Worm (Caenorhabditis elegans) whole organism, L4 larva: ENCODE data around the gene T27D12.1.

ENCODE experiments used
- ceh-82 ChIP-seq: sonication (generic microtip); optimal IDR thresholded peaks from 2 replicates; lab custom pipeline; 2017; ENCODE audit warnings: missing biosample characterization, missing genetic modification characterization
- lin-1 ChIP-seq: fragments of 200-800 bp; sonication (Bioruptor generic); IDR thresholded peaks from 2 replicates; pipeline ENCODE4 v1.3.6; 2022; ENCODE audit warnings: missing genetic modification reagents, missing genetic modification characterization, missing compliant biosample characterization
- lin-15B ChIP-seq: fragments of 150-350 bp; sonication (generic microtip); optimal IDR thresholded peaks from 3 replicates; lab custom pipeline; 2014; ENCODE audit warnings: missing biosample characterization, missing genetic modification characterization
- lir-3 ChIP-seq: sonication (generic microtip); optimal IDR thresholded peaks from 2 replicates; lab custom pipeline; 2016; ENCODE audit warnings: mild to moderate bottlenecking, missing genetic modification characterization, missing compliant biosample characterization
- lsy-2 ChIP-seq, 2 experiments: fragments of 150-350 bp in 1 of 2; sonication (generic microtip) in 1 of 2; optimal IDR thresholded peaks; 2 replicates each; lab custom pipeline; 2014 to 2017; ENCODE audit warnings: missing biosample characterization in 2 of 2, missing genetic modification characterization in 2 of 2
- pha-4 ChIP-seq, 2 experiments: fragments of 150-350 bp in 1 of 2; fragments of 200-800 bp in 1 of 2; sonication (Bioruptor generic) in 1 of 2; IDR thresholded peaks in 1 of 2; optimal IDR thresholded peaks in 1 of 2; 2 replicates each; pipeline versions ENCODE4 v1.3.6 to Lab custom; 2014 to 2022; ENCODE audit warnings: missing genetic modification characterization in 2 of 2, missing genetic modification reagents in 2 of 2, missing biosample characterization in 1 of 2, missing compliant biosample characterization in 1 of 2
- zip-11 ChIP-seq: fragments of 200-800 bp; sonication (Bioruptor generic); IDR thresholded peaks from 2 replicates; pipeline ENCODE4 v1.3.6; 2022; ENCODE audit warnings: missing genetic modification characterization, missing compliant biosample characterization

DNA sequence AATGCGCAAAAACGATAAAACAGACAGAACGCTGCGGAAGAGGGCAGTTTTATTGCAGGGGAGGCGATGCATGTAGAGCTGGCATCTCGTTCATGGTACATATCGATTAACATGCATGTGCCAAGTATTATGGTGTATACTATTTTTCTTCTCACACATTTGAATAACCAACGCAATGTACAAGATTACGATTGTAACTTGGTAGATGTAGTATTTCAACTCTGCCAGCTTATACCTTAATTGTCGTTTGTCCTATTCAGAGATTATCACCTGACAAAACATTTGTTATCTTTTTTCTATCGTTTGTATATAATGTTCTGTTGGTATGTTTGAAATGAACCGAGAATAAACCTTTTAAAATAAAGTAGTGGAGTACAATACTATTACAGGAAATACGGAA lies 12.5 kb upstream of the T27D12.1 start, which contains the start of gene pes-5:
- TF ChIP-seq lin-15B (tag; lab: Kevin White, UChicago) = no peak
- no peak for TF ChIP-seq zip-11 (GFP tag; lab: Robert Waterston, UW)
- TF ChIP-seq pha-4 (GFP tag; IDR thresholded peaks at IDR 0.05; lab: Robert Waterston, UW) = no peak
- no peak for TF ChIP-seq pha-4 (tag; optimal IDR thresholded peaks at IDR 0.05; lab: Kevin White, UChicago)
- TF ChIP-seq ceh-82 (tag; lab: Kevin White, UChicago) = no peak
- TF ChIP-seq lsy-2 (tag; optimal IDR thresholded peaks at IDR 0.05; lab: Kevin White, UChicago) = no peak
- no peak for TF ChIP-seq lin-1 (GFP tag; lab: Robert Waterston, UW)
- no peak for TF ChIP-seq lir-3 (tag; lab: Kevin White, UChicago)
